Fruit fly (Drosophila melanogaster) whole organism, embryonic: ENCODE results near the gene Cpsf5.

Experiments used
- Antp ChIP-seq: fragments of 200-800 bp; sonication (Bioruptor generic); optimal IDR thresholded peaks from 3 replicates; lab custom pipeline; 2016; ENCODE audit warnings: missing biosample characterization, missing genetic modification characterization
- Awh ChIP-seq: fragments of 200-800 bp; sonication (Bioruptor generic); IDR thresholded peaks from 2 replicates; pipeline ENCODE4, ENCODE4 v1.3.6; 2022; ENCODE audit warnings: missing biosample characterization, missing genetic modification characterization
- BEAF-32 ChIP-seq: fragments of 200-800 bp; sonication (Bioruptor generic); optimal IDR thresholded peaks from 3 replicates; lab custom pipeline; 2017; ENCODE audit warnings: missing biosample characterization, missing genetic modification characterization, mild to moderate bottlenecking, moderate library complexity, missing genetic modification reagents
- CG10321 ChIP-seq: fragments of 200-800 bp; sonication (Bioruptor generic); IDR thresholded peaks from 2 replicates; pipeline ENCODE4 v1.3.6; 2022; ENCODE audit warnings: missing biosample characterization, missing genetic modification characterization
- CG10366 ChIP-seq: fragments of 200-800 bp; sonication (Bioruptor generic); IDR thresholded peaks from 2 replicates; pipeline ENCODE4 v1.3.6; 2022; ENCODE audit warnings: missing biosample characterization, missing genetic modification characterization
- CG10565 ChIP-seq: fragments of 200-800 bp; sonication (Bioruptor generic); optimal IDR thresholded peaks from 3 replicates; lab custom pipeline; 2016; ENCODE audit warnings: missing biosample characterization, mild to moderate bottlenecking, missing genetic modification characterization
- CG10959 ChIP-seq: fragments of 200-800 bp; sonication (Bioruptor generic); IDR thresholded peaks from 2 replicates; pipeline ENCODE4 v1.3.6; 2022; ENCODE audit warnings: missing biosample characterization, missing genetic modification characterization
- CG12071 ChIP-seq: fragments of 200-800 bp; sonication (Bioruptor generic); optimal IDR thresholded peaks from 3 replicates; lab custom pipeline; 2018; ENCODE audit warnings: missing biosample characterization, mild to moderate bottlenecking, missing genetic modification characterization
- CG14441 ChIP-seq: fragments of 200-800 bp; sonication (Bioruptor generic); IDR thresholded peaks from 2 replicates; pipeline ENCODE4 v1.3.6; 2022; ENCODE audit warnings: missing biosample characterization, missing genetic modification characterization
- CG14667 ChIP-seq: fragments of 200-800 bp; sonication (Bioruptor generic); IDR thresholded peaks from 2 replicates; pipeline ENCODE4 v1.3.6; 2022; ENCODE audit warnings: missing biosample characterization, missing genetic modification characterization
- CG15601 ChIP-seq: fragments of 200-800 bp; sonication (Bioruptor generic); optimal IDR thresholded peaks from 3 replicates; lab custom pipeline; 2019; ENCODE audit warnings: missing biosample characterization, mild to moderate bottlenecking, missing genetic modification characterization, moderate library complexity
- CG17328 ChIP-seq: fragments of 200-800 bp; sonication (Bioruptor generic); IDR thresholded peaks from 2 replicates; pipeline ENCODE4 v1.3.6; 2022; ENCODE audit warnings: missing biosample characterization, missing genetic modification characterization
- CG17612 ChIP-seq: fragments of 200-800 bp; sonication (Bioruptor generic); IDR thresholded peaks from 2 replicates; pipeline ENCODE4 v1.3.6; 2022; ENCODE audit warnings: missing biosample characterization, missing genetic modification characterization
- CG30020 ChIP-seq: fragments of 200-800 bp; optimal IDR thresholded peaks from 2 replicates; lab custom pipeline; 2019; ENCODE audit warnings: missing biosample characterization, mild to moderate bottlenecking, missing genetic modification characterization, moderate library complexity
- CG30403 ChIP-seq: fragments of 200-800 bp; sonication (Bioruptor generic); optimal IDR thresholded peaks from 3 replicates; lab custom pipeline; 2016; ENCODE audit warnings: missing biosample characterization, missing genetic modification characterization
- CG33213 ChIP-seq: fragments of 200-800 bp; sonication (Bioruptor generic); optimal IDR thresholded peaks from 3 replicates; lab custom pipeline; 2016; ENCODE audit warnings: missing biosample characterization, missing genetic modification characterization
- CG4707 ChIP-seq: fragments of 200-800 bp; sonication (Bioruptor generic); optimal IDR thresholded peaks from 2 replicates; lab custom pipeline; 2018; ENCODE audit warnings: missing biosample characterization, mild to moderate bottlenecking, missing genetic modification characterization, moderate library complexity
- CG6272 ChIP-seq: fragments of 200-800 bp; sonication (Bioruptor generic); IDR thresholded peaks from 2 replicates; pipeline ENCODE4 v1.3.6; 2022; ENCODE audit warnings: missing biosample characterization, missing genetic modification characterization
- CG7839 ChIP-seq: fragments of 200-800 bp; sonication (Bioruptor generic); optimal IDR thresholded peaks from 3 replicates; lab custom pipeline; 2018; ENCODE audit warnings: missing biosample characterization, mild to moderate bottlenecking, missing genetic modification characterization, moderate library complexity
- CG8765 ChIP-seq: fragments of 200-800 bp; sonication (Bioruptor generic); IDR thresholded peaks from 2 replicates; pipeline ENCODE4 v1.3.6; 2022; ENCODE audit warnings: missing biosample characterization, missing genetic modification characterization
- CG9437 ChIP-seq: fragments of 200-800 bp; sonication (Bioruptor generic); optimal IDR thresholded peaks from 2 replicates; lab custom pipeline; 2018; ENCODE audit warnings: missing biosample characterization, mild to moderate bottlenecking, missing genetic modification characterization
- D19B ChIP-seq: fragments of 200-800 bp; sonication (Bioruptor generic); optimal IDR thresholded peaks from 2 replicates; lab custom pipeline; 2017; ENCODE audit warnings: missing biosample characterization, mild to moderate bottlenecking, missing genetic modification characterization
- Dek ChIP-seq: fragments of 200-800 bp; sonication (Bioruptor generic); optimal IDR thresholded peaks from 3 replicates; lab custom pipeline; 2019; ENCODE audit warnings: missing biosample characterization, mild to moderate bottlenecking, missing genetic modification characterization, moderate library complexity
- Dfd ChIP-seq, 2 experiments: fragments of >200 bp; optimal IDR thresholded peaks; 2 replicates each; lab custom pipeline; 2017; ENCODE audit warnings: missing biosample characterization in 2 of 2, missing genetic modification characterization in 2 of 2
- Ets97D ChIP-seq: fragments of 200-800 bp; sonication (Bioruptor generic); optimal IDR thresholded peaks from 3 replicates; lab custom pipeline; 2016; ENCODE audit warnings: missing biosample characterization, missing genetic modification characterization
- Hmx ChIP-seq: fragments of 200-800 bp; sonication (Bioruptor generic); optimal IDR thresholded peaks from 2 replicates; lab custom pipeline; 2016; ENCODE audit warnings: missing biosample characterization, missing genetic modification characterization
- Mad ChIP-seq: fragments of 200-800 bp; sonication (Bioruptor generic); optimal IDR thresholded peaks from 2 replicates; lab custom pipeline; 2016; ENCODE audit warnings: missing biosample characterization, missing genetic modification characterization
- Myb ChIP-seq: fragments of 200-800 bp; sonication (Bioruptor generic); optimal IDR thresholded peaks from 2 replicates; lab custom pipeline; 2016; ENCODE audit warnings: missing biosample characterization, missing genetic modification characterization
- NfI ChIP-seq: fragments of 200-800 bp; sonication (Bioruptor generic); optimal IDR thresholded peaks from 3 replicates; lab custom pipeline; 2018; ENCODE audit warnings: missing biosample characterization, mild to moderate bottlenecking, missing genetic modification characterization, moderate library complexity
- Pdp1 ChIP-seq, 2 experiments: fragments of 200-800 bp; sonication (Bioruptor generic); optimal IDR thresholded peaks; 3 replicates each; lab custom pipeline; 2016; ENCODE audit warnings: missing biosample characterization in 2 of 2, missing genetic modification characterization in 2 of 2, mild to moderate bottlenecking in 1 of 2, moderate library complexity in 1 of 2
- Ptx1 ChIP-seq: fragments of 200-800 bp; sonication (Bioruptor generic); IDR thresholded peaks from 2 replicates; pipeline ENCODE4 v1.3.6; 2022; ENCODE audit warnings: missing biosample characterization, missing genetic modification characterization
- Scr ChIP-seq: fragments of 200-800 bp; sonication (Bioruptor generic); IDR thresholded peaks from 2 replicates; pipeline ENCODE4 v1.3.6; 2022; ENCODE audit warnings: missing biosample characterization, missing genetic modification characterization; ENCODE audit not compliant: partially characterized antibody
- Trl ChIP-seq, 3 experiments: fragments of >200 bp in 2 of 3; fragments of 200-800 bp in 1 of 3; sonication (Bioruptor generic) in 1 of 3; optimal IDR thresholded peaks; 2 replicates in 1 of 3; 3 replicates in 2 of 3; lab custom pipeline; 2016 to 2017; ENCODE audit warnings: missing biosample characterization in 1 of 3, missing genetic modification characterization in 1 of 3
- bab2 ChIP-seq: fragments of 200-800 bp; sonication (Bioruptor generic); optimal IDR thresholded peaks from 2 replicates; lab custom pipeline; 2016; ENCODE audit warnings: missing biosample characterization, missing genetic modification characterization
- bbx ChIP-seq: fragments of 200-800 bp; sonication (Bioruptor generic); IDR thresholded peaks from 2 replicates; pipeline ENCODE4 v1.3.6; 2022; ENCODE audit warnings: missing biosample characterization, missing genetic modification characterization; ENCODE audit not compliant: partially characterized antibody
- cato ChIP-seq: fragments of 200-800 bp; sonication (Bioruptor generic); optimal IDR thresholded peaks from 2 replicates; lab custom pipeline; 2016; ENCODE audit warnings: missing biosample characterization, missing genetic modification characterization, borderline replicate concordance
- ci ChIP-seq: fragments of 200-800 bp; sonication (Bioruptor generic); IDR thresholded peaks from 3 replicates; pipeline ENCODE4 v1.3.6; 2022; ENCODE audit warnings: missing biosample characterization, missing genetic modification characterization
- crc ChIP-seq: fragments of 200-800 bp; sonication (Bioruptor generic); optimal IDR thresholded peaks from 2 replicates; lab custom pipeline; 2016; ENCODE audit warnings: missing biosample characterization, missing genetic modification characterization
- crp ChIP-seq, 2 experiments: fragments of 200-800 bp; sonication (Bioruptor generic); optimal IDR thresholded peaks; 2 replicates in 1 of 2; 3 replicates in 1 of 2; lab custom pipeline; 2017; ENCODE audit warnings: missing biosample characterization in 2 of 2, missing genetic modification characterization in 2 of 2, mild to moderate bottlenecking in 1 of 2, moderate library complexity in 1 of 2
- eve ChIP-seq, 2 experiments: fragments of >200 bp; optimal IDR thresholded peaks; 2 replicates each; lab custom pipeline; 2017; ENCODE audit warnings: missing biosample characterization in 2 of 2, missing genetic modification characterization in 2 of 2
- kni ChIP-seq: fragments of 200-800 bp; sonication (Bioruptor generic); optimal IDR thresholded peaks from 3 replicates; lab custom pipeline; 2017; ENCODE audit warnings: mild to moderate bottlenecking, missing biosample characterization, missing genetic modification reagents, missing genetic modification characterization
- lmd ChIP-seq: fragments of 200-800 bp; sonication (Bioruptor generic); IDR thresholded peaks from 2 replicates; pipeline ENCODE4 v1.3.6; 2022; ENCODE audit warnings: missing biosample characterization, missing genetic modification characterization
- nerfin-1 ChIP-seq: fragments of 200-800 bp; sonication (Bioruptor generic); optimal IDR thresholded peaks from 3 replicates; lab custom pipeline; 2019; ENCODE audit warnings: missing biosample characterization, mild to moderate bottlenecking, missing genetic modification characterization, moderate library complexity
- nmo ChIP-seq: fragments of 200-800 bp; sonication (Bioruptor generic); optimal IDR thresholded peaks from 2 replicates; lab custom pipeline; 2018; ENCODE audit warnings: missing biosample characterization, mild to moderate bottlenecking, missing genetic modification characterization, moderate library complexity
- ro ChIP-seq: fragments of 200-800 bp; sonication (Bioruptor generic); IDR thresholded peaks from 2 replicates; pipeline ENCODE4 v1.3.6; 2022; ENCODE audit warnings: missing biosample characterization, missing genetic modification characterization
- sens-2 ChIP-seq: fragments of 200-800 bp; sonication (Bioruptor generic); IDR thresholded peaks from 2 replicates; pipeline ENCODE4 v1.3.6; 2022; ENCODE audit warnings: missing biosample characterization, missing genetic modification characterization
- seq ChIP-seq: fragments of 200-800 bp; sonication (Bioruptor generic); IDR thresholded peaks from 2 replicates; pipeline ENCODE4 v1.3.6; 2022; ENCODE audit warnings: missing biosample characterization, missing genetic modification characterization
- slp2 ChIP-seq: fragments of 200-800 bp; sonication (Bioruptor generic); optimal IDR thresholded peaks from 2 replicates; lab custom pipeline; 2016; ENCODE audit warnings: missing biosample characterization, missing genetic modification characterization
- stwl ChIP-seq: fragments of 200-800 bp; sonication (Bioruptor generic); optimal IDR thresholded peaks from 3 replicates; lab custom pipeline; 2018; ENCODE audit warnings: missing biosample characterization, mild to moderate bottlenecking, missing genetic modification characterization, moderate library complexity
- tx ChIP-seq: fragments of 200-800 bp; sonication (Bioruptor generic); optimal IDR thresholded peaks from 2 replicates; lab custom pipeline; 2016; ENCODE audit warnings: missing biosample characterization, missing genetic modification characterization

The Cpsf5 gene

dm6 chr3L:9446731-9447238 is 35.9 kb downstream of the Cpsf5 start, which contains the start of gene CG3529:
Gene CG3529 (plus strand): TSS chr3L:9446864.
- TF ChIP-seq BEAF-32 (GFP tag; lab: Kevin White, UChicago) (peak; percentile 47), D19B (GFP tag; lab: Kevin White, UChicago) (no peak), Antp (no peak), nmo (GFP tag; lab: Kevin White, UChicago) (peak; percentile 34), CG15601 (peak; percentile 45), CG17612 (GFP tag; lab: Robert Waterston, UW) (no peak), nerfin-1 (tag; lab: Kevin White, UChicago) (peak; percentile 87), Trl (optimal IDR thresholded peaks at IDR 0.05; lab: Kevin White, UChicago) (no peak), Trl (GFP tag; optimal IDR thresholded peaks at IDR 0.05; lab: Kevin White, UChicago) (no peak), CG10565 (GFP tag; lab: Kevin White, UChicago) (no peak), Ets97D (peak; percentile 67), CG30020 (tag; lab: Kevin White, UChicago) (peak; percentile 31), Scr (GFP tag; lab: Robert Waterston, UW) (no peak), bab2 (no peak), cato (no peak), bbx (0 out of 2 replicates have a peak, but pooled peaks have one; percentile 11), CG30403 (GFP tag; lab: Kevin White, UChicago) (peak; percentile 29), lmd (GFP tag; lab: Robert Waterston, UW) (no peak; the same call in 1 of the 2 replicates), CG10366 (GFP tag; lab: Robert Waterston, UW) (no peak), sens-2 (no peak), NfI (GFP tag; lab: Kevin White, UChicago) (peak; percentile 40), CG6272 (GFP tag; lab: Robert Waterston, UW) (no peak), CG33213 (peak; percentile 42), crc (GFP tag; lab: Kevin White, UChicago) (no peak), CG4707 (peak; percentile 15), Dfd (GFP tag; optimal IDR thresholded peaks at IDR 0.05; lab: Kevin White, UChicago) (no peak), CG17328 (GFP tag; lab: Robert Waterston, UW) (no peak), kni (GFP tag; lab: Kevin White, UChicago) (peak; percentile 62), eve (GFP tag; optimal IDR thresholded peaks at IDR 0.05; lab: Kevin White, UChicago) (no peak), Awh (no peak), CG7839 (tag; lab: Kevin White, UChicago) (peak; percentile 8), Mad (GFP tag; lab: Kevin White, UChicago) (peak; percentile 18), Ptx1 (no peak), seq (no peak; the same call in 1 of the 2 replicates), slp2 (GFP tag; lab: Kevin White, UChicago) (peak; percentile 17), Dek (tag; lab: Kevin White, UChicago) (peak; percentile 39), CG14667 (GFP tag; lab: Robert Waterston, UW) (no peak), stwl (tag; lab: Kevin White, UChicago) (peak; percentile 69), ci (GFP tag; lab: Robert Waterston, UW) (peak; percentile 54; the same call in 1 of the 3 replicates), CG14441 (no peak), CG10959 (GFP tag; lab: Robert Waterston, UW) (no peak), crp (GFP tag; optimal IDR thresholded peaks at IDR 0.05; lab: Kevin White, UChicago) (peak in 1 of 2 experiments; percentile 2), Hmx (GFP tag; lab: Kevin White, UChicago) (no peak), tx (GFP tag; lab: Kevin White, UChicago) (no peak), CG9437 (GFP tag; lab: Kevin White, UChicago) (no peak), CG10321 (GFP tag; lab: Robert Waterston, UW) (no peak), CG12071 (no peak), Pdp1 (GFP tag; optimal IDR thresholded peaks at IDR 0.05; lab: Kevin White, UChicago) (peak in 1 of 2 experiments; percentile 16), CG8765 (GFP tag; lab: Robert Waterston, UW) (no peak), Myb (GFP tag; lab: Kevin White, UChicago) (peak; percentile 47), ro (GFP tag; lab: Robert Waterston, UW) (no peak)
